Fruit fly (Drosophila melanogaster) whole organism, prepupa: ENCODE measurements around the gene Srp54k.

Source experiments
- Blimp-1 ChIP-seq: fragments of 200-800 bp; sonication (Bioruptor generic); optimal IDR thresholded peaks from 3 replicates; lab custom pipeline; 2017; ENCODE audit warnings: missing biosample characterization, missing genetic modification characterization, mild to moderate bottlenecking, moderate library complexity, missing genetic modification reagents
- CG10669 ChIP-seq: fragments of 200-800 bp; sonication (Bioruptor generic); optimal IDR thresholded peaks from 3 replicates; lab custom pipeline; 2018; ENCODE audit warnings: missing biosample characterization, mild to moderate bottlenecking, missing genetic modification characterization, moderate library complexity
- CG11294 ChIP-seq: fragments of 200-800 bp; sonication (Bioruptor generic); IDR thresholded peaks from 2 replicates; pipeline ENCODE4 v1.3.6; 2022; ENCODE audit warnings: missing biosample characterization, missing genetic modification characterization
- CG11762 ChIP-seq: fragments of 200-800 bp; sonication (Bioruptor generic); optimal IDR thresholded peaks from 3 replicates; lab custom pipeline; 2016; ENCODE audit warnings: missing biosample characterization, missing genetic modification characterization; ENCODE audit not compliant: insufficient read depth
- CG11902 ChIP-seq: fragments of 200-800 bp; sonication (Bioruptor generic); optimal IDR thresholded peaks from 3 replicates; lab custom pipeline; 2016; ENCODE audit warnings: missing biosample characterization, missing genetic modification characterization
- CG1621 ChIP-seq: fragments of 200-800 bp; sonication (Bioruptor generic); optimal IDR thresholded peaks from 3 replicates; lab custom pipeline; 2018; ENCODE audit warnings: missing biosample characterization, mild to moderate bottlenecking, missing genetic modification characterization
- CG16779 ChIP-seq: fragments of 200-800 bp; sonication (Bioruptor generic); optimal IDR thresholded peaks from 3 replicates; lab custom pipeline; 2017; ENCODE audit warnings: missing biosample characterization, mild to moderate bottlenecking, missing genetic modification characterization
- CG3032 ChIP-seq: fragments of 200-800 bp; optimal IDR thresholded peaks from 2 replicates; lab custom pipeline; 2019; ENCODE audit warnings: missing biosample characterization, mild to moderate bottlenecking, missing genetic modification characterization, moderate library complexity
- CG31627 ChIP-seq: fragments of 200-800 bp; sonication (Bioruptor generic); optimal IDR thresholded peaks from 3 replicates; lab custom pipeline; 2016; ENCODE audit warnings: missing biosample characterization, missing genetic modification characterization
- CG32006 ChIP-seq: fragments of 200-800 bp; sonication (Bioruptor generic); optimal IDR thresholded peaks from 3 replicates; lab custom pipeline; 2017; ENCODE audit warnings: missing biosample characterization, mild to moderate bottlenecking, missing genetic modification characterization
- CG34406 ChIP-seq: fragments of 200-800 bp; sonication (Bioruptor generic); optimal IDR thresholded peaks from 3 replicates; lab custom pipeline; 2016; ENCODE audit warnings: missing biosample characterization, missing genetic modification characterization
- CG4318 ChIP-seq: fragments of 200-800 bp; sonication (Bioruptor generic); optimal IDR thresholded peaks from 3 replicates; lab custom pipeline; 2017; ENCODE audit warnings: missing biosample characterization, mild to moderate bottlenecking, missing genetic modification characterization
- CG6276 ChIP-seq: fragments of 200-800 bp; sonication (Bioruptor generic); optimal IDR thresholded peaks from 2 replicates; lab custom pipeline; 2017; ENCODE audit warnings: missing biosample characterization, mild to moderate bottlenecking, missing genetic modification characterization
- CG6792 ChIP-seq: fragments of 200-800 bp; sonication (Bioruptor generic); optimal IDR thresholded peaks from 3 replicates; lab custom pipeline; 2016; ENCODE audit warnings: missing biosample characterization, missing genetic modification characterization
- CG6808 ChIP-seq: fragments of 200-800 bp; sonication (Bioruptor generic); optimal IDR thresholded peaks from 3 replicates; lab custom pipeline; 2017; ENCODE audit warnings: missing biosample characterization, missing genetic modification characterization, mild to moderate bottlenecking, moderate library complexity, missing genetic modification reagents
- CG7368 ChIP-seq: fragments of 200-800 bp; sonication (Bioruptor generic); optimal IDR thresholded peaks from 3 replicates; lab custom pipeline; 2016; ENCODE audit warnings: missing biosample characterization, missing genetic modification characterization
- CG8119 ChIP-seq: fragments of 200-800 bp; sonication (Bioruptor generic); IDR thresholded peaks from 3 replicates; pipeline ENCODE4 v1.3.6; 2022; ENCODE audit warnings: missing biosample characterization, missing genetic modification characterization
- CG8319 ChIP-seq: fragments of 200-800 bp; sonication (Bioruptor generic); optimal IDR thresholded peaks from 3 replicates; lab custom pipeline; 2016; ENCODE audit warnings: missing biosample characterization, missing genetic modification characterization
- CG9139 ChIP-seq: fragments of 200-800 bp; sonication (Bioruptor generic); optimal IDR thresholded peaks from 3 replicates; lab custom pipeline; 2017; ENCODE audit warnings: missing biosample characterization, mild to moderate bottlenecking, missing genetic modification characterization
- Eip75B ChIP-seq: fragments of 200-800 bp; sonication (Bioruptor generic); optimal IDR thresholded peaks from 3 replicates; lab custom pipeline; 2016; ENCODE audit warnings: missing biosample characterization, missing genetic modification characterization
- Eip78C ChIP-seq: fragments of 200-800 bp; sonication (Bioruptor generic); peaks from one replicate; lab custom pipeline; 2016; ENCODE audit warnings: missing biosample characterization, missing genetic modification characterization
- Eip93F ChIP-seq: fragments of 200-800 bp; sonication (Bioruptor generic); optimal IDR thresholded peaks from 2 replicates; lab custom pipeline; 2016; ENCODE audit warnings: missing biosample characterization, mild to moderate bottlenecking, missing genetic modification characterization
- Ets21C ChIP-seq: fragments of 200-800 bp; sonication (Bioruptor generic); optimal IDR thresholded peaks from 3 replicates; lab custom pipeline; 2016; ENCODE audit warnings: missing biosample characterization, missing genetic modification characterization
- Ets96B ChIP-seq: fragments of 200-800 bp; optimal IDR thresholded peaks from 2 replicates; lab custom pipeline; 2019; ENCODE audit warnings: missing biosample characterization, mild to moderate bottlenecking, missing genetic modification characterization, moderate library complexity
- Hr38 ChIP-seq: sonication (Bioruptor generic); optimal IDR thresholded peaks from 2 replicates; lab custom pipeline; 2016; ENCODE audit warnings: missing biosample characterization, missing genetic modification characterization
- Hr39 ChIP-seq: fragments of 200-800 bp; sonication (Bioruptor generic); optimal IDR thresholded peaks from 2 replicates; lab custom pipeline; 2016; ENCODE audit warnings: missing biosample characterization, missing genetic modification characterization
- Hr4 ChIP-seq: fragments of 200-800 bp; sonication (Bioruptor generic); optimal IDR thresholded peaks from 3 replicates; lab custom pipeline; 2016; ENCODE audit warnings: missing biosample characterization, missing genetic modification characterization
- Lpt ChIP-seq: fragments of 200-800 bp; sonication (Bioruptor generic); optimal IDR thresholded peaks from 3 replicates; lab custom pipeline; 2016; ENCODE audit warnings: missing biosample characterization, missing genetic modification characterization
- Met ChIP-seq: fragments of 200-800 bp; sonication (Bioruptor generic); optimal IDR thresholded peaks from 3 replicates; lab custom pipeline; 2016; ENCODE audit warnings: missing biosample characterization, missing genetic modification characterization
- OdsH ChIP-seq: fragments of 200-800 bp; sonication (Bioruptor generic); optimal IDR thresholded peaks from 3 replicates; lab custom pipeline; 2016; ENCODE audit warnings: missing biosample characterization, missing genetic modification characterization
- Smox ChIP-seq: fragments of 200-800 bp; sonication (Bioruptor generic); optimal IDR thresholded peaks from 3 replicates; lab custom pipeline; 2016; ENCODE audit warnings: missing biosample characterization, missing genetic modification characterization
- Sox14 ChIP-seq: fragments of 200-800 bp; sonication (Bioruptor generic); optimal IDR thresholded peaks from 3 replicates; lab custom pipeline; 2016; ENCODE audit warnings: missing biosample characterization, missing genetic modification characterization
- Sox15 ChIP-seq: fragments of 200-800 bp; sonication (Bioruptor generic); optimal IDR thresholded peaks from 3 replicates; lab custom pipeline; 2016; ENCODE audit warnings: missing biosample characterization, missing genetic modification characterization
- achi ChIP-seq: fragments of 200-800 bp; sonication (Bioruptor generic); optimal IDR thresholded peaks from 3 replicates; lab custom pipeline; 2016; ENCODE audit warnings: missing biosample characterization, missing genetic modification characterization
- acj6 ChIP-seq: fragments of 200-800 bp; sonication (Bioruptor generic); optimal IDR thresholded peaks from 3 replicates; lab custom pipeline; 2016; ENCODE audit warnings: missing biosample characterization, missing genetic modification characterization
- cyc ChIP-seq: fragments of 200-800 bp; sonication (Bioruptor generic); optimal IDR thresholded peaks from 3 replicates; lab custom pipeline; 2016; ENCODE audit warnings: missing biosample characterization, missing genetic modification characterization
- dsx ChIP-seq: fragments of 200-800 bp; optimal IDR thresholded peaks from 3 replicates; lab custom pipeline; 2019; ENCODE audit warnings: missing biosample characterization, mild to moderate bottlenecking, missing genetic modification characterization, moderate library complexity; ENCODE audit not compliant: poor library complexity, severe bottlenecking
- eg ChIP-seq: fragments of 200-800 bp; sonication (Bioruptor generic); IDR thresholded peaks from 3 replicates; pipeline ENCODE4 v1.3.6; 2022; ENCODE audit warnings: missing biosample characterization, missing genetic modification characterization
- esn ChIP-seq: fragments of 200-800 bp; sonication (Bioruptor generic); optimal IDR thresholded peaks from 2 replicates; lab custom pipeline; 2016; ENCODE audit warnings: missing biosample characterization, mild to moderate bottlenecking, missing genetic modification characterization, moderate library complexity
- fd59A ChIP-seq: fragments of 200-800 bp; sonication (Bioruptor generic); optimal IDR thresholded peaks from 2 replicates; lab custom pipeline; 2017; ENCODE audit warnings: missing biosample characterization, mild to moderate bottlenecking, missing genetic modification characterization, missing genetic modification reagents
- fd85E ChIP-seq: fragments of 200-800 bp; sonication (Bioruptor generic); optimal IDR thresholded peaks from 3 replicates; lab custom pipeline; 2016; ENCODE audit warnings: missing biosample characterization, missing genetic modification characterization
- lz ChIP-seq: fragments of 200-800 bp; sonication (Bioruptor generic); optimal IDR thresholded peaks from 3 replicates; lab custom pipeline; 2016; ENCODE audit warnings: missing biosample characterization, missing genetic modification characterization
- net ChIP-seq: fragments of 200-800 bp; sonication (Bioruptor generic); optimal IDR thresholded peaks from 3 replicates; lab custom pipeline; 2016; ENCODE audit warnings: missing biosample characterization, missing genetic modification characterization
- pdm3 ChIP-seq: fragments of 200-800 bp; sonication (Bioruptor generic); optimal IDR thresholded peaks from 3 replicates; lab custom pipeline; 2016; ENCODE audit warnings: missing biosample characterization, missing genetic modification characterization
- spab ChIP-seq: fragments of 200-800 bp; sonication (Bioruptor generic); optimal IDR thresholded peaks from 2 replicates; lab custom pipeline; 2017; ENCODE audit warnings: missing biosample characterization, mild to moderate bottlenecking, missing genetic modification characterization, missing genetic modification reagents
- ss ChIP-seq, 2 experiments: fragments of 200-800 bp; sonication (Bioruptor generic); optimal IDR thresholded peaks; 2 replicates in 1 of 2; 3 replicates in 1 of 2; lab custom pipeline; 2017 to 2018; ENCODE audit warnings: mild to moderate bottlenecking in 2 of 2, missing biosample characterization in 2 of 2, missing genetic modification characterization in 2 of 2, moderate library complexity in 1 of 2
- svp ChIP-seq: fragments of 200-800 bp; sonication (Bioruptor generic); peaks from one replicate; lab custom pipeline; 2016; ENCODE audit warnings: missing biosample characterization, missing genetic modification characterization
- vri ChIP-seq: fragments of 200-800 bp; sonication (Bioruptor generic); optimal IDR thresholded peaks from 3 replicates; lab custom pipeline; 2016; ENCODE audit warnings: missing biosample characterization, mild to moderate bottlenecking, missing genetic modification characterization

Srp54k gene

DNA sequence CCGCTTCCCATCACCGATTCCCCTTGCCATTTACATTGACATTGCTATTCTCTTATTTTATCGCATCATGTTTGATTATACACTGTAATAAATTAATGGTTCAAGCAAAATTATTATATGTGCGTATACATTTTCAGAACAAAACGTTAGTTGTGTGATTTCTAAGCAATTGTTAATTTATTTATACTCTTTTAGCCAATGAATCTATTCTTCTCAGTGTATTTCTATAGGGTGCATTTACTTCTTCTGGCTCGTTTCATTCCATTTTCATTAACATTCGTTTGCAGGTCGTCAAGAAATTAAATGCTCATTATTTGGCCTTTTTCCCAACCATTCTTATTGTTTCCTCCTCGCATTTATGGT is 35.1 kb downstream of the Srp54k start (continued):
- TF ChIP-seq CG11294 (peak; percentile 37; the same call in 1 of the 2 replicates), fd59A (GFP tag; lab: Kevin White, UChicago) (no peak), Smox (GFP tag; lab: Kevin White, UChicago) (peak; percentile 15), Sox14 (GFP tag; lab: Kevin White, UChicago) (peak; percentile 47), Hr4 (GFP tag; lab: Kevin White, UChicago) (peak; percentile 60), CG6792 (no peak), fd85E (GFP tag; lab: Kevin White, UChicago) (no peak), Hr39 (GFP tag; lab: Kevin White, UChicago) (peak; percentile 56), pdm3 (GFP tag; lab: Kevin White, UChicago) (peak; percentile 55), CG6276 (peak; percentile 35), svp (GFP tag; lab: Kevin White, UChicago) (peak; percentile 53), Eip78C (peak; percentile 81), CG6808 (GFP tag; lab: Kevin White, UChicago) (no peak), achi (peak; percentile 59), Sox15 (GFP tag; lab: Kevin White, UChicago) (no peak), CG16779 (tag; lab: Kevin White, UChicago) (no peak), cyc (GFP tag; lab: Kevin White, UChicago) (peak; percentile 28), Eip75B (GFP tag; lab: Kevin White, UChicago) (no peak), vri (no peak), Lpt (no peak)

dm6 chr3L:5188402-5188801 is 35.9 kb downstream of the Srp54k start:
- TF ChIP-seq Sox14 (GFP tag; lab: Kevin White, UChicago) (peak; percentile 58), Hr38 (GFP tag; lab: Kevin White, UChicago) (no peak), CG8319 (GFP tag; lab: Kevin White, UChicago) (peak; percentile 10), svp (GFP tag; lab: Kevin White, UChicago) (peak; percentile 69), CG10669 (GFP tag; lab: Kevin White, UChicago) (peak; percentile 47), pdm3 (GFP tag; lab: Kevin White, UChicago) (peak; percentile 62), Eip75B (GFP tag; lab: Kevin White, UChicago) (no peak), CG3032 (tag; lab: Kevin White, UChicago) (peak; percentile 6), CG11762 (GFP tag; lab: Kevin White, UChicago) (peak; percentile 30), CG34406 (peak; percentile 3), spab (GFP tag; lab: Kevin White, UChicago) (peak; percentile 46), CG16779 (tag; lab: Kevin White, UChicago) (no peak), CG32006 (GFP tag; lab: Kevin White, UChicago) (peak; percentile 84), CG31627 (GFP tag; lab: Kevin White, UChicago) (peak; percentile 43), CG9139 (GFP tag; lab: Kevin White, UChicago) (no peak), OdsH (peak; percentile 60), esn (GFP tag; lab: Kevin White, UChicago) (peak; percentile 47), CG4318 (GFP tag; lab: Kevin White, UChicago) (peak; percentile 20), Met (GFP tag; lab: Kevin White, UChicago) (peak; percentile 28), eg (peak; percentile 76), Hr4 (GFP tag; lab: Kevin White, UChicago) (peak; percentile 75), Eip93F (GFP tag; lab: Kevin White, UChicago) (no peak), CG7368 (GFP tag; lab: Kevin White, UChicago) (no peak), vri (no peak), Blimp-1 (GFP tag; lab: Kevin White, UChicago) (no peak), dsx (GFP tag; lab: Kevin White, UChicago) (peak; percentile 26), cyc (GFP tag; lab: Kevin White, UChicago) (peak; percentile 20), ss (GFP tag; optimal IDR thresholded peaks at IDR 0.05; lab: Kevin White, UChicago) (peak in 1 of 2 experiments; percentile 36), CG11902 (no peak), net (GFP tag; lab: Kevin White, UChicago) (peak; percentile 55), Ets96B (tag; lab: Kevin White, UChicago) (peak; percentile 55), Sox15 (GFP tag; lab: Kevin White, UChicago) (no peak), Eip78C (peak; percentile 85), CG8119 (GFP tag; lab: Robert Waterston, UW) (peak; percentile 63; the same call in 2 of the 3 replicates), achi (peak; percentile 41), acj6 (GFP tag; lab: Kevin White, UChicago) (peak; percentile 58), Hr39 (GFP tag; lab: Kevin White, UChicago) (peak; percentile 51), Ets21C (GFP tag; lab: Kevin White, UChicago) (no peak), fd59A (GFP tag; lab: Kevin White, UChicago) (peak; percentile 29), CG1621 (tag; lab: Kevin White, UChicago) (no peak), lz (GFP tag; lab: Kevin White, UChicago) (peak; percentile 30), Lpt (peak; percentile 18)
